Fruit fly (Drosophila melanogaster) whole organism, embryonic: Measurements from ENCODE around the gene CG14340.

Experiments used
- Bgb ChIP-seq: fragments of 200-800 bp; sonication (Bioruptor generic); IDR thresholded peaks from 2 replicates; pipeline ENCODE4 v1.3.6; 2022; ENCODE audit warnings: missing biosample characterization, missing genetic modification characterization; ENCODE audit not compliant: partially characterized antibody
- C15 ChIP-seq: fragments of 200-800 bp; sonication (Bioruptor generic); IDR thresholded peaks from 3 replicates; pipeline ENCODE4 v1.3.6; 2022; ENCODE audit warnings: missing biosample characterization, missing genetic modification characterization
- CG14860 ChIP-seq: fragments of 200-800 bp; sonication (Bioruptor generic); IDR thresholded peaks from 3 replicates; pipeline ENCODE4 v1.3.6; 2022; ENCODE audit warnings: missing biosample characterization, missing genetic modification characterization; ENCODE audit not compliant: partially characterized antibody
- CG16863 ChIP-seq: fragments of 200-800 bp; sonication (Bioruptor generic); optimal IDR thresholded peaks from 3 replicates; lab custom pipeline; 2016; ENCODE audit warnings: missing biosample characterization, missing genetic modification characterization
- CG18599 ChIP-seq: fragments of 200-800 bp; sonication (Bioruptor generic); optimal IDR thresholded peaks from 3 replicates; lab custom pipeline; 2017; ENCODE audit warnings: missing biosample characterization, missing genetic modification characterization, mild to moderate bottlenecking, moderate library complexity, missing genetic modification reagents
- CG2116 ChIP-seq: fragments of 200-800 bp; sonication (Bioruptor generic); optimal IDR thresholded peaks from 3 replicates; lab custom pipeline; 2018; ENCODE audit warnings: missing biosample characterization, mild to moderate bottlenecking, missing genetic modification characterization
- CG33213 ChIP-seq: fragments of 200-800 bp; sonication (Bioruptor generic); optimal IDR thresholded peaks from 3 replicates; lab custom pipeline; 2016; ENCODE audit warnings: missing biosample characterization, missing genetic modification characterization
- CG34224 ChIP-seq: fragments of 200-800 bp; sonication (Bioruptor generic); IDR thresholded peaks from 3 replicates; pipeline ENCODE4 v1.3.6; 2022; ENCODE audit warnings: missing biosample characterization, missing genetic modification characterization; ENCODE audit not compliant: partially characterized antibody
- CG4707 ChIP-seq: fragments of 200-800 bp; sonication (Bioruptor generic); optimal IDR thresholded peaks from 2 replicates; lab custom pipeline; 2018; ENCODE audit warnings: missing biosample characterization, mild to moderate bottlenecking, missing genetic modification characterization, moderate library complexity
- CG6272 ChIP-seq: fragments of 200-800 bp; sonication (Bioruptor generic); IDR thresholded peaks from 2 replicates; pipeline ENCODE4 v1.3.6; 2022; ENCODE audit warnings: missing biosample characterization, missing genetic modification characterization
- CG6654 ChIP-seq: fragments of 200-800 bp; sonication (Bioruptor generic); optimal IDR thresholded peaks from 2 replicates; lab custom pipeline; 2017; ENCODE audit warnings: missing biosample characterization, mild to moderate bottlenecking, missing genetic modification characterization
- CG6791 ChIP-seq: fragments of 200-800 bp; sonication (Bioruptor generic); IDR thresholded peaks from 3 replicates; pipeline ENCODE4 v1.3.6; 2022; ENCODE audit warnings: missing biosample characterization, missing genetic modification characterization; ENCODE audit not compliant: partially characterized antibody
- CG7357 ChIP-seq: fragments of 200-800 bp; sonication (Bioruptor generic); IDR thresholded peaks from 3 replicates; pipeline ENCODE4 v1.3.6; 2022; ENCODE audit warnings: missing biosample characterization, missing genetic modification characterization
- CoRest ChIP-seq: fragments of 200-800 bp; sonication (Bioruptor generic); optimal IDR thresholded peaks from 3 replicates; lab custom pipeline; 2018; ENCODE audit warnings: missing biosample characterization, mild to moderate bottlenecking, missing genetic modification characterization, moderate library complexity
- Dek ChIP-seq: fragments of 200-800 bp; sonication (Bioruptor generic); optimal IDR thresholded peaks from 3 replicates; lab custom pipeline; 2019; ENCODE audit warnings: missing biosample characterization, mild to moderate bottlenecking, missing genetic modification characterization, moderate library complexity
- Doc3 ChIP-seq: fragments of 200-800 bp; sonication (Bioruptor generic); IDR thresholded peaks from 3 replicates; pipeline ENCODE4 v1.3.6; 2022; ENCODE audit warnings: missing biosample characterization, missing genetic modification characterization; ENCODE audit not compliant: partially characterized antibody
- Dref ChIP-seq: fragments of 200-800 bp; sonication (Bioruptor generic); IDR thresholded peaks from 2 replicates; pipeline ENCODE4 v1.3.6; 2022; ENCODE audit warnings: missing biosample characterization, missing genetic modification characterization
- Ets97D ChIP-seq: fragments of 200-800 bp; sonication (Bioruptor generic); optimal IDR thresholded peaks from 3 replicates; lab custom pipeline; 2016; ENCODE audit warnings: missing biosample characterization, missing genetic modification characterization
- HLH4C ChIP-seq: fragments of 200-800 bp; sonication (Bioruptor generic); IDR thresholded peaks from 3 replicates; pipeline ENCODE4 v1.3.6; 2022; ENCODE audit warnings: missing biosample characterization, missing genetic modification characterization; ENCODE audit not compliant: partially characterized antibody
- HLHmδ ChIP-seq: fragments of 200-800 bp; sonication (Bioruptor generic); optimal IDR thresholded peaks from 2 replicates; lab custom pipeline; 2018; ENCODE audit warnings: missing biosample characterization, mild to moderate bottlenecking, missing genetic modification characterization, moderate library complexity
- Hmr ChIP-seq: fragments of 200-800 bp; sonication (Bioruptor generic); optimal IDR thresholded peaks from 3 replicates; lab custom pipeline; 2017; ENCODE audit warnings: mild to moderate bottlenecking, missing biosample characterization, missing genetic modification reagents, missing genetic modification characterization
- MBD-R2 ChIP-seq: fragments of 200-800 bp; sonication (Bioruptor generic); IDR thresholded peaks from 2 replicates; pipeline ENCODE4 v1.3.6; 2022; ENCODE audit warnings: missing biosample characterization, missing genetic modification characterization
- Oli ChIP-seq: fragments of 200-800 bp; sonication (Bioruptor generic); optimal IDR thresholded peaks from 2 replicates; lab custom pipeline; 2018; ENCODE audit warnings: missing biosample characterization, mild to moderate bottlenecking, missing genetic modification characterization, moderate library complexity
- Pdp1 ChIP-seq, 2 experiments: fragments of 200-800 bp; sonication (Bioruptor generic); optimal IDR thresholded peaks; 3 replicates each; lab custom pipeline; 2016; ENCODE audit warnings: missing biosample characterization in 2 of 2, missing genetic modification characterization in 2 of 2, mild to moderate bottlenecking in 1 of 2, moderate library complexity in 1 of 2
- Scr ChIP-seq: fragments of 200-800 bp; sonication (Bioruptor generic); IDR thresholded peaks from 2 replicates; pipeline ENCODE4 v1.3.6; 2022; ENCODE audit warnings: missing biosample characterization, missing genetic modification characterization; ENCODE audit not compliant: partially characterized antibody
- Sin3A ChIP-seq: fragments of >200 bp; optimal IDR thresholded peaks from 2 replicates; lab custom pipeline; 2018
- Vsx1 ChIP-seq: fragments of 200-800 bp; sonication (Bioruptor generic); optimal IDR thresholded peaks from 2 replicates; lab custom pipeline; 2017; ENCODE audit warnings: missing biosample characterization, mild to moderate bottlenecking, missing genetic modification characterization, missing genetic modification reagents
- ap ChIP-seq: fragments of 200-800 bp; sonication (Bioruptor generic); IDR thresholded peaks from 2 replicates; pipeline ENCODE4 v1.3.6; 2022; ENCODE audit warnings: missing biosample characterization, missing genetic modification characterization
- ase ChIP-seq: fragments of 200-800 bp; sonication (Bioruptor generic); IDR thresholded peaks from 3 replicates; pipeline ENCODE4 v1.3.6; 2022; ENCODE audit warnings: missing biosample characterization, missing genetic modification characterization
- chinmo ChIP-seq: fragments of 200-800 bp; sonication (Bioruptor generic); IDR thresholded peaks from 4 replicates; pipeline ENCODE4 v1.3.6; 2022; ENCODE audit warnings: missing biosample characterization, missing genetic modification characterization; ENCODE audit not compliant: partially characterized antibody
- crol ChIP-seq: fragments of 200-800 bp; sonication (Bioruptor generic); IDR thresholded peaks from 2 replicates; pipeline ENCODE4 v1.3.6; 2022; ENCODE audit warnings: missing biosample characterization, missing genetic modification characterization
- crp ChIP-seq, 2 experiments: fragments of 200-800 bp; sonication (Bioruptor generic); optimal IDR thresholded peaks; 2 replicates in 1 of 2; 3 replicates in 1 of 2; lab custom pipeline; 2017; ENCODE audit warnings: missing biosample characterization in 2 of 2, missing genetic modification characterization in 2 of 2, mild to moderate bottlenecking in 1 of 2, moderate library complexity in 1 of 2
- gem ChIP-seq: fragments of 200-800 bp; sonication (Bioruptor generic); optimal IDR thresholded peaks from 2 replicates; lab custom pipeline; 2019; ENCODE audit warnings: missing biosample characterization, mild to moderate bottlenecking, missing genetic modification characterization, moderate library complexity
- gt ChIP-seq: fragments of 200-800 bp; sonication (Bioruptor generic); IDR thresholded peaks from 2 replicates; pipeline ENCODE4 v1.3.6; 2022; ENCODE audit warnings: missing biosample characterization, missing genetic modification characterization
- jumu ChIP-seq: fragments of 200-800 bp; sonication (Bioruptor generic); optimal IDR thresholded peaks from 3 replicates; lab custom pipeline; 2016; ENCODE audit warnings: missing biosample characterization, missing genetic modification characterization
- lab ChIP-seq: fragments of 200-800 bp; sonication (Bioruptor generic); optimal IDR thresholded peaks from 3 replicates; lab custom pipeline; 2017; ENCODE audit warnings: missing biosample characterization, missing genetic modification characterization, mild to moderate bottlenecking, moderate library complexity, missing genetic modification reagents
- lmd ChIP-seq: fragments of 200-800 bp; sonication (Bioruptor generic); IDR thresholded peaks from 2 replicates; pipeline ENCODE4 v1.3.6; 2022; ENCODE audit warnings: missing biosample characterization, missing genetic modification characterization
- nerfin-2 ChIP-seq: fragments of 200-800 bp; sonication (Bioruptor generic); IDR thresholded peaks from 2 replicates; pipeline ENCODE4 v1.3.6; 2022; ENCODE audit warnings: missing biosample characterization, missing genetic modification characterization; ENCODE audit not compliant: partially characterized antibody
- oc ChIP-seq: fragments of 200-800 bp; sonication (Bioruptor generic); optimal IDR thresholded peaks from 2 replicates; lab custom pipeline; 2018; ENCODE audit warnings: missing biosample characterization, mild to moderate bottlenecking, missing genetic modification characterization, moderate library complexity
- pb ChIP-seq: fragments of 200-800 bp; sonication (Bioruptor generic); optimal IDR thresholded peaks from 3 replicates; lab custom pipeline; 2016; ENCODE audit warnings: missing biosample characterization, missing genetic modification characterization
- psq ChIP-seq: fragments of 200-800 bp; sonication (Bioruptor generic); optimal IDR thresholded peaks from 2 replicates; lab custom pipeline; 2017; ENCODE audit warnings: missing biosample characterization, missing genetic modification characterization
- row ChIP-seq: fragments of 200-800 bp; sonication (Bioruptor generic); IDR thresholded peaks from 3 replicates; pipeline ENCODE4 v1.3.6; 2022; ENCODE audit warnings: missing biosample characterization, missing genetic modification characterization
- tap ChIP-seq: fragments of 200-800 bp; optimal IDR thresholded peaks from 3 replicates; lab custom pipeline; 2019; ENCODE audit warnings: missing biosample characterization, mild to moderate bottlenecking, missing genetic modification characterization, moderate library complexity
- toy ChIP-seq: fragments of 200-800 bp; sonication (Bioruptor generic); IDR thresholded peaks from 2 replicates; pipeline ENCODE4 v1.3.6; 2022; ENCODE audit warnings: missing biosample characterization, missing genetic modification characterization
- unpg ChIP-seq: fragments of 200-800 bp; sonication (Bioruptor generic); optimal IDR thresholded peaks from 3 replicates; lab custom pipeline; 2018; ENCODE audit warnings: missing biosample characterization, mild to moderate bottlenecking, missing genetic modification characterization, moderate library complexity
- vnd ChIP-seq: fragments of 200-800 bp; sonication (Bioruptor generic); IDR thresholded peaks from 3 replicates; pipeline ENCODE4 v1.3.6; 2022; ENCODE audit warnings: missing biosample characterization, missing genetic modification characterization; ENCODE audit not compliant: partially characterized antibody
- vvl ChIP-seq: fragments of 200-800 bp; sonication (Bioruptor generic); IDR thresholded peaks from 2 replicates; pipeline ENCODE4 v1.3.6; 2022; ENCODE audit warnings: missing biosample characterization, missing genetic modification characterization
- zen2 ChIP-seq: fragments of 200-800 bp; sonication (Bioruptor generic); IDR thresholded peaks from 3 replicates; pipeline ENCODE4 v1.3.6; 2022; ENCODE audit warnings: missing biosample characterization, missing genetic modification characterization; ENCODE audit not compliant: partially characterized antibody
- zfh1 ChIP-seq: fragments of 200-800 bp; sonication (Bioruptor generic); IDR thresholded peaks from 3 replicates; pipeline ENCODE4 v1.3.6; 2022; ENCODE audit warnings: missing biosample characterization, missing genetic modification characterization

CG14340 gene

DNA sequence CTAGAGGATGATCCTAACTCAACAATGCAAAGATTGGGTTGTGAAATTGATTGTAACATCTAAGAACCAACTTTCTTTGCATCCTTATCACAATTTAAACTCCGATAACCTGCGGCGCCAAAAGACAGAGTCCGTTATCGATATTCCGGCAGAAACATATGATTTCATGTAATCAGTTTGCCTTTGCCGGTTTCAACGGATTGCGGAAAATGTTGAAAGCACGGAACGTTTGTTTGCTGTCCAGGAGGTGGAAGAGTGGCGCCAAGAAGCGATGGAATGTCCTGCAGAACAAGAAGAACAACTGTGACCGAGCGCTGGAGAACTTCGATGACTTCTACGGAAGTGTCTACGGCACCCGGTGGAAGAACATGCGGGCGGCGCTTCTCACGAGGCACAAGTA lies 34.9 kb downstream of the CG14340 start:
- TF ChIP-seq MBD-R2 (GFP tag; lab: Robert Waterston, UW) (peak; percentile 70), Hmr (GFP tag; lab: Kevin White, UChicago) (no peak), ase (GFP tag; lab: Robert Waterston, UW) (no peak), Dek (no peak), CG2116 (GFP tag; lab: Kevin White, UChicago) (peak; percentile 70), CG34224 (peak; percentile 72), nerfin-2 (GFP tag; lab: Robert Waterston, UW) (peak; percentile 74; the same call in 1 of the 2 replicates), Pdp1 (GFP tag; optimal IDR thresholded peaks at IDR 0.05; lab: Kevin White, UChicago) (peak in 1 of 2 experiments; percentile 69), row (no peak), Bgb (GFP tag; lab: Robert Waterston, UW) (peak; percentile 43; the same call in 1 of the 2 replicates), gt (no peak), crp (GFP tag; optimal IDR thresholded peaks at IDR 0.05; lab: Kevin White, UChicago) (peak in 1 of 2 experiments; percentile 83), vvl (GFP tag; lab: Robert Waterston, UW) (no peak), crol (GFP tag; lab: Robert Waterston, UW) (no peak), CG16863 (GFP tag; lab: Kevin White, UChicago) (no peak), HLHmδ (GFP tag; lab: Kevin White, UChicago) (no peak), CG14860 (GFP tag; lab: Robert Waterston, UW) (peak; percentile 59; the same call in 2 of the 3 replicates), CG33213 (no peak), CG4707 (GFP tag; lab: Kevin White, UChicago) (no peak), gem (tag; lab: Kevin White, UChicago) (no peak), lmd (no peak), jumu (GFP tag; lab: Kevin White, UChicago) (no peak), chinmo (GFP tag; lab: Robert Waterston, UW) (0 out of 4 replicates have a peak, but pooled peaks have one; percentile 58), oc (tag; lab: Kevin White, UChicago) (no peak), pb (GFP tag; lab: Kevin White, UChicago) (no peak), CoRest (tag; lab: Kevin White, UChicago) (no peak), CG6791 (0 out of 3 replicates have a peak, but pooled peaks have one; percentile 47), lab (GFP tag; lab: Kevin White, UChicago) (no peak), Sin3A (peak; percentile 3), CG7357 (GFP tag; lab: Robert Waterston, UW) (no peak), CG18599 (GFP tag; lab: Kevin White, UChicago) (no peak), Scr (peak; percentile 58), CG6272 (no peak), HLH4C (GFP tag; lab: Robert Waterston, UW) (peak; percentile 72), zen2 (peak; percentile 86), unpg (GFP tag; lab: Kevin White, UChicago) (no peak), C15 (GFP tag; lab: Robert Waterston, UW) (no peak), Vsx1 (GFP tag; lab: Kevin White, UChicago) (no peak), Ets97D (GFP tag; lab: Kevin White, UChicago) (no peak), tap (tag; lab: Kevin White, UChicago) (no peak), CG6654 (GFP tag; lab: Kevin White, UChicago) (no peak), toy (no peak), Dref (peak; percentile 69), Doc3 (peak; percentile 44; the same call in 2 of the 3 replicates), psq (GFP tag; lab: Kevin White, UChicago) (no peak), Oli (tag; lab: Kevin White, UChicago) (no peak), vnd (GFP tag; lab: Robert Waterston, UW) (peak; percentile 46; the same call in 1 of the 3 replicates), ap (GFP tag; lab: Robert Waterston, UW) (no peak), zfh1 (GFP tag; lab: Robert Waterston, UW) (no peak)
